Worm (Caenorhabditis elegans): ENCODE data around the gene R03H10.4.

ce11 chrII:4122899-4123298 lies 45.4 kb downstream of the R03H10.4 start:
- TF ChIP-seq lsy-2 (tag; optimal IDR thresholded peaks at IDR 0.05) (no peak), unc-62 (GFP tag; optimal IDR thresholded peaks at IDR 0.05) (no peak), snpc-4 (tag; optimal IDR thresholded peaks at IDR 0.05) (no peak), ztf-11 (tag; optimal IDR thresholded peaks at IDR 0.05) (no peak), elt-3 (tag; optimal IDR thresholded peaks at IDR 0.05) (no peak), blmp-1 (tag; optimal IDR thresholded peaks at IDR 0.05) (no peak), lin-13 (tag; optimal IDR thresholded peaks at IDR 0.05) (no peak)
